Fruit fly (Drosophila melanogaster) whole organism, embryonic: ENCODE results near the gene CG5157.

Experiments used
- Atf6 ChIP-seq: fragments of 200-800 bp; sonication (Bioruptor generic); IDR thresholded peaks from 2 replicates; pipeline ENCODE4 v1.3.6; 2022; ENCODE audit warnings: missing biosample characterization, missing genetic modification characterization
- CG10274 ChIP-seq: fragments of 200-800 bp; sonication (Bioruptor generic); optimal IDR thresholded peaks from 3 replicates; lab custom pipeline; 2017; ENCODE audit warnings: missing biosample characterization, mild to moderate bottlenecking, missing genetic modification characterization
- CG12219 ChIP-seq: fragments of 200-800 bp; sonication (Bioruptor generic); optimal IDR thresholded peaks from 3 replicates; lab custom pipeline; 2018; ENCODE audit warnings: missing biosample characterization, mild to moderate bottlenecking, missing genetic modification characterization
- CG12236 ChIP-seq: fragments of 200-800 bp; sonication (Bioruptor generic); optimal IDR thresholded peaks from 2 replicates; lab custom pipeline; 2016; ENCODE audit warnings: missing biosample characterization, missing genetic modification characterization
- CG13624 ChIP-seq: fragments of 200-800 bp; sonication (Bioruptor generic); optimal IDR thresholded peaks from 2 replicates; lab custom pipeline; 2016; ENCODE audit warnings: missing biosample characterization, missing genetic modification characterization
- CG13775 ChIP-seq: fragments of 200-800 bp; sonication (Bioruptor generic); optimal IDR thresholded peaks from 3 replicates; lab custom pipeline; 2017; ENCODE audit warnings: missing biosample characterization, mild to moderate bottlenecking, missing genetic modification characterization
- CG14441 ChIP-seq: fragments of 200-800 bp; sonication (Bioruptor generic); IDR thresholded peaks from 2 replicates; pipeline ENCODE4 v1.3.6; 2022; ENCODE audit warnings: missing biosample characterization, missing genetic modification characterization
- CG18619 ChIP-seq: fragments of 200-800 bp; sonication (Bioruptor generic); optimal IDR thresholded peaks from 3 replicates; lab custom pipeline; 2017; ENCODE audit warnings: missing biosample characterization, mild to moderate bottlenecking, missing genetic modification characterization
- CG32532 ChIP-seq: fragments of 200-800 bp; sonication (Bioruptor generic); IDR thresholded peaks from 2 replicates; pipeline ENCODE4 v1.3.6; 2022; ENCODE audit warnings: missing biosample characterization, missing genetic modification characterization
- CG32772 ChIP-seq: fragments of 200-800 bp; sonication (Bioruptor generic); IDR thresholded peaks from 2 replicates; pipeline ENCODE4 v1.3.6; 2022; ENCODE audit warnings: missing biosample characterization, missing genetic modification characterization
- CG34224 ChIP-seq: fragments of 200-800 bp; sonication (Bioruptor generic); IDR thresholded peaks from 3 replicates; pipeline ENCODE4 v1.3.6; 2022; ENCODE audit warnings: missing biosample characterization, missing genetic modification characterization; ENCODE audit not compliant: partially characterized antibody
- CG34422 ChIP-seq: fragments of 200-800 bp; sonication (Bioruptor generic); IDR thresholded peaks from 3 replicates; pipeline ENCODE4 v1.3.6; 2022; ENCODE audit warnings: missing biosample characterization, missing genetic modification characterization
- CG4730 ChIP-seq: fragments of 200-800 bp; sonication (Bioruptor generic); IDR thresholded peaks from 2 replicates; pipeline ENCODE4 v1.3.6; 2022; ENCODE audit warnings: missing biosample characterization, missing genetic modification characterization
- CG5180 ChIP-seq: fragments of 200-800 bp; sonication (Bioruptor generic); optimal IDR thresholded peaks from 3 replicates; lab custom pipeline; 2017; ENCODE audit warnings: missing biosample characterization, missing genetic modification characterization, mild to moderate bottlenecking, moderate library complexity, missing genetic modification reagents
- CG5245 ChIP-seq: fragments of 200-800 bp; sonication (Bioruptor generic); optimal IDR thresholded peaks from 3 replicates; lab custom pipeline; 2016; ENCODE audit warnings: missing biosample characterization, missing genetic modification characterization
- CG6689 ChIP-seq: fragments of 200-800 bp; sonication (Bioruptor generic); IDR thresholded peaks from 2 replicates; pipeline ENCODE4 v1.3.6; 2022; ENCODE audit warnings: missing biosample characterization, missing genetic modification characterization
- CG6813 ChIP-seq: fragments of 200-800 bp; sonication (Bioruptor generic); optimal IDR thresholded peaks from 2 replicates; lab custom pipeline; 2017; ENCODE audit warnings: missing biosample characterization, missing genetic modification characterization, mild to moderate bottlenecking, moderate library complexity, missing genetic modification reagents
- CG7372 ChIP-seq: fragments of 200-800 bp; sonication (Bioruptor generic); IDR thresholded peaks from 2 replicates; pipeline ENCODE4 v1.3.6; 2022; ENCODE audit warnings: missing biosample characterization, missing genetic modification characterization
- CG9215 ChIP-seq: fragments of 200-800 bp; sonication (Bioruptor generic); IDR thresholded peaks from 2 replicates; pipeline ENCODE4 v1.3.6; 2022; ENCODE audit warnings: missing biosample characterization, missing genetic modification characterization
- CG9876 ChIP-seq: fragments of 200-800 bp; sonication (Bioruptor generic); optimal IDR thresholded peaks from 2 replicates; lab custom pipeline; 2016; ENCODE audit warnings: missing biosample characterization, missing genetic modification characterization
- CoRest ChIP-seq: fragments of 200-800 bp; sonication (Bioruptor generic); optimal IDR thresholded peaks from 3 replicates; lab custom pipeline; 2018; ENCODE audit warnings: missing biosample characterization, mild to moderate bottlenecking, missing genetic modification characterization, moderate library complexity
- Dad ChIP-seq: fragments of 200-800 bp; sonication (Bioruptor generic); optimal IDR thresholded peaks from 3 replicates; lab custom pipeline; 2016; ENCODE audit warnings: missing biosample characterization, missing genetic modification characterization
- Dll ChIP-seq: fragments of 200-800 bp; sonication (Bioruptor generic); IDR thresholded peaks from 4 replicates; pipeline ENCODE4 v1.3.6; 2022; ENCODE audit warnings: missing biosample characterization, missing genetic modification characterization; ENCODE audit not compliant: partially characterized antibody
- E2f2 ChIP-seq: fragments of 200-800 bp; sonication (Bioruptor generic); IDR thresholded peaks from 2 replicates; pipeline ENCODE4 v1.3.6; 2022; ENCODE audit warnings: missing biosample characterization, missing genetic modification characterization
- HLH3B ChIP-seq: fragments of 200-800 bp; sonication (Bioruptor generic); IDR thresholded peaks from 2 replicates; pipeline ENCODE4 v1.3.6; 2022; ENCODE audit warnings: missing biosample characterization, missing genetic modification characterization
- Hmr ChIP-seq: fragments of 200-800 bp; sonication (Bioruptor generic); optimal IDR thresholded peaks from 3 replicates; lab custom pipeline; 2017; ENCODE audit warnings: mild to moderate bottlenecking, missing biosample characterization, missing genetic modification reagents, missing genetic modification characterization
- Max ChIP-seq: fragments of 200-800 bp; sonication (Bioruptor generic); optimal IDR thresholded peaks from 2 replicates; lab custom pipeline; 2016; ENCODE audit warnings: missing biosample characterization, mild to moderate bottlenecking, missing genetic modification characterization
- NfI ChIP-seq: fragments of 200-800 bp; sonication (Bioruptor generic); optimal IDR thresholded peaks from 3 replicates; lab custom pipeline; 2018; ENCODE audit warnings: missing biosample characterization, mild to moderate bottlenecking, missing genetic modification characterization, moderate library complexity
- Ptx1 ChIP-seq: fragments of 200-800 bp; sonication (Bioruptor generic); IDR thresholded peaks from 2 replicates; pipeline ENCODE4 v1.3.6; 2022; ENCODE audit warnings: missing biosample characterization, missing genetic modification characterization
- Sox102F ChIP-seq: fragments of 200-800 bp; sonication (Bioruptor generic); optimal IDR thresholded peaks from 2 replicates; lab custom pipeline; 2018; ENCODE audit warnings: missing biosample characterization, mild to moderate bottlenecking, missing genetic modification characterization, moderate library complexity
- TFAM ChIP-seq: fragments of 200-800 bp; sonication (Bioruptor generic); optimal IDR thresholded peaks from 2 replicates; lab custom pipeline; 2017; ENCODE audit warnings: missing biosample characterization, missing genetic modification characterization, inconsistent platforms
- Trl ChIP-seq, 3 experiments: fragments of >200 bp in 2 of 3; fragments of 200-800 bp in 1 of 3; sonication (Bioruptor generic) in 1 of 3; optimal IDR thresholded peaks; 2 replicates in 1 of 3; 3 replicates in 2 of 3; lab custom pipeline; 2016 to 2017; ENCODE audit warnings: missing biosample characterization in 1 of 3, missing genetic modification characterization in 1 of 3
- al ChIP-seq: fragments of 200-800 bp; sonication (Bioruptor generic); IDR thresholded peaks from 2 replicates; pipeline ENCODE4 v1.3.6; 2022; ENCODE audit warnings: missing biosample characterization, missing genetic modification characterization
- ap ChIP-seq: fragments of 200-800 bp; sonication (Bioruptor generic); IDR thresholded peaks from 2 replicates; pipeline ENCODE4 v1.3.6; 2022; ENCODE audit warnings: missing biosample characterization, missing genetic modification characterization
- az2 ChIP-seq: fragments of 200-800 bp; sonication (Bioruptor generic); optimal IDR thresholded peaks from 3 replicates; lab custom pipeline; 2016; ENCODE audit warnings: missing biosample characterization, missing genetic modification characterization
- chn ChIP-seq: fragments of 200-800 bp; sonication (Bioruptor generic); optimal IDR thresholded peaks from 2 replicates; lab custom pipeline; 2016; ENCODE audit warnings: missing biosample characterization, missing genetic modification characterization
- corto ChIP-seq: fragments of 200-800 bp; sonication (Bioruptor generic); optimal IDR thresholded peaks from 2 replicates; lab custom pipeline; 2016; ENCODE audit warnings: missing biosample characterization, mild to moderate bottlenecking, missing genetic modification characterization, moderate library complexity
- gce ChIP-seq: fragments of 200-800 bp; sonication (Bioruptor generic); IDR thresholded peaks from 3 replicates; pipeline ENCODE4 v1.3.6; 2022; ENCODE audit warnings: missing biosample characterization, missing genetic modification characterization
- h ChIP-seq: fragments of >200 bp; optimal IDR thresholded peaks from 2 replicates; lab custom pipeline; 2017
- ind ChIP-seq: fragments of 200-800 bp; sonication (Bioruptor generic); optimal IDR thresholded peaks from 3 replicates; lab custom pipeline; 2016; ENCODE audit warnings: missing biosample characterization, missing genetic modification characterization
- kay ChIP-seq: fragments of 200-800 bp; sonication (Bioruptor generic); optimal IDR thresholded peaks from 2 replicates; lab custom pipeline; 2016; ENCODE audit warnings: missing biosample characterization, missing genetic modification characterization
- lbe ChIP-seq: fragments of 200-800 bp; sonication (Bioruptor generic); optimal IDR thresholded peaks from 2 replicates; lab custom pipeline; 2016; ENCODE audit warnings: missing biosample characterization, mild to moderate bottlenecking, missing genetic modification characterization
- nerfin-2 ChIP-seq: fragments of 200-800 bp; sonication (Bioruptor generic); IDR thresholded peaks from 2 replicates; pipeline ENCODE4 v1.3.6; 2022; ENCODE audit warnings: missing biosample characterization, missing genetic modification characterization; ENCODE audit not compliant: partially characterized antibody
- oc ChIP-seq: fragments of 200-800 bp; sonication (Bioruptor generic); optimal IDR thresholded peaks from 2 replicates; lab custom pipeline; 2018; ENCODE audit warnings: missing biosample characterization, mild to moderate bottlenecking, missing genetic modification characterization, moderate library complexity
- p53 ChIP-seq: fragments of 200-800 bp; sonication (Bioruptor generic); optimal IDR thresholded peaks from 2 replicates; lab custom pipeline; 2016; ENCODE audit warnings: missing biosample characterization, missing genetic modification characterization
- ranshi ChIP-seq: fragments of 200-800 bp; sonication (Bioruptor generic); IDR thresholded peaks from 2 replicates; pipeline ENCODE4 v1.3.6; 2022; ENCODE audit warnings: missing biosample characterization, missing genetic modification characterization
- repo ChIP-seq: fragments of 200-800 bp; sonication (Bioruptor generic); optimal IDR thresholded peaks from 2 replicates; lab custom pipeline; 2016; ENCODE audit warnings: missing biosample characterization, missing genetic modification characterization
- salm ChIP-seq: fragments of 200-800 bp; sonication (Bioruptor generic); optimal IDR thresholded peaks from 2 replicates; lab custom pipeline; 2018; ENCODE audit warnings: missing biosample characterization, mild to moderate bottlenecking, missing genetic modification characterization
- stwl ChIP-seq: fragments of 200-800 bp; sonication (Bioruptor generic); optimal IDR thresholded peaks from 3 replicates; lab custom pipeline; 2018; ENCODE audit warnings: missing biosample characterization, mild to moderate bottlenecking, missing genetic modification characterization, moderate library complexity
- tna ChIP-seq: fragments of 200-800 bp; sonication (Bioruptor generic); IDR thresholded peaks from 2 replicates; pipeline ENCODE4 v1.3.6; 2022; ENCODE audit warnings: missing biosample characterization, missing genetic modification characterization; ENCODE audit not compliant: partially characterized antibody
- vfl ChIP-seq: fragments of 200-800 bp; sonication (Bioruptor generic); optimal IDR thresholded peaks from 2 replicates; lab custom pipeline; 2016; ENCODE audit warnings: missing biosample characterization, missing genetic modification characterization

Gene CG5157

DNA sequence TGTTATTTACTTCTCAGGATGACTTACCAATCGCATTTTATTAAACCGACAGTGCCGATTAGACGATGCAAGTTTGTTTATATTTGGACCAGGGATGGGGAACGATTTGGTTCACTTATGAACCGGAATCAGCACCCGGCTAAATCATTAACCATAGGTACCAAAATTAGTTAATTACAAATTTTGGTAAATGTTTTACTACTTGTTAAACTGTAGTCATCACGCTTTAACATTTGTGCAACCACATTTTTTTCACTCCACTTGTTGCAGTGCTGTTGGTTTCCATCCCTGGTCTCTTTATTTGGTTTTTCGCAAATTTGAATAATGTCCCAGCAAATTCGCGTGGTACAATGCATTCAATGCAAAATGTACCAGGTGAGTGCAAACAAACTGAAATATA lies 32.2 kb downstream of the CG5157 start, which contains the start of the genes IntS9 and CG43295 (continued):
- peak; percentile 41 for TF ChIP-seq CG18619
- peak; percentile 84 for TF ChIP-seq Sox102F (GFP tag; lab: Kevin White, UChicago)
- no peak for TF ChIP-seq TFAM
- no peak for TF ChIP-seq nerfin-2 (GFP tag; lab: Robert Waterston, UW)
- TF ChIP-seq salm (tag; lab: Kevin White, UChicago), result no peak
- TF ChIP-seq al (GFP tag; lab: Robert Waterston, UW), result peak; percentile 80
- peak; percentile 79 for TF ChIP-seq vfl
- TF ChIP-seq CG14441, result peak; percentile 89
- TF ChIP-seq stwl (tag; lab: Kevin White, UChicago), result peak; percentile 56
- peak; percentile 69 for TF ChIP-seq corto (GFP tag; lab: Kevin White, UChicago)
- TF ChIP-seq CG7372 (GFP tag; lab: Robert Waterston, UW), result peak; percentile 75; the same call in 1 of the 2 replicates
- TF ChIP-seq Hmr (GFP tag; lab: Kevin White, UChicago), result no peak
- TF ChIP-seq CG34224 (GFP tag; lab: Robert Waterston, UW), result peak; percentile 35; the same call in 1 of the 3 replicates
- TF ChIP-seq chn (GFP tag; lab: Kevin White, UChicago), result peak; percentile 90
- peak; percentile 78 for TF ChIP-seq Max (GFP tag; lab: Kevin White, UChicago)
- peak; percentile 69 for TF ChIP-seq CG9215 (GFP tag; lab: Robert Waterston, UW)
- peak; percentile 86 for TF ChIP-seq HLH3B (GFP tag; lab: Robert Waterston, UW)
- TF ChIP-seq repo (GFP tag; lab: Kevin White, UChicago), result peak; percentile 80
- peak; percentile 88 for TF ChIP-seq CG6689 (GFP tag; lab: Robert Waterston, UW)
- peak; percentile 68 for TF ChIP-seq CG6813 (GFP tag; lab: Kevin White, UChicago)
- peak; percentile 77 for TF ChIP-seq CG13624 (GFP tag; lab: Kevin White, UChicago)
- no peak for TF ChIP-seq p53
- TF ChIP-seq CG12236, result peak; percentile 72
- TF ChIP-seq lbe (GFP tag; lab: Kevin White, UChicago), result peak; percentile 77
- TF ChIP-seq gce (GFP tag; lab: Robert Waterston, UW), result peak; percentile 83
- peak; percentile 92 for TF ChIP-seq CG34422 (GFP tag; lab: Robert Waterston, UW)
- TF ChIP-seq CG32772, result peak; percentile 77
- peak; percentile 68 for TF ChIP-seq CG9876 (GFP tag; lab: Kevin White, UChicago)
- no peak for TF ChIP-seq CoRest
- TF ChIP-seq ind, result peak; percentile 89
- TF ChIP-seq tna (GFP tag; lab: Robert Waterston, UW), result no peak
- TF ChIP-seq CG5245 (GFP tag; lab: Kevin White, UChicago), result peak; percentile 75
- no peak for TF ChIP-seq oc (tag; lab: Kevin White, UChicago)
- TF ChIP-seq CG4730 (GFP tag; lab: Robert Waterston, UW), result peak; percentile 79
- 0 out of 4 replicates have a peak, but pooled peaks have one; percentile 25 for TF ChIP-seq Dll (GFP tag; lab: Robert Waterston, UW)
- TF ChIP-seq CG13775, result peak; percentile 84
- TF ChIP-seq h (lab: Kevin White, UChicago), result no peak
- TF ChIP-seq ranshi (GFP tag; lab: Robert Waterston, UW), result peak; percentile 85
- peak; percentile 77 for TF ChIP-seq E2f2 (GFP tag; lab: Robert Waterston, UW)
- peak; percentile 64 for TF ChIP-seq kay
- TF ChIP-seq az2 (GFP tag; lab: Kevin White, UChicago), result peak; percentile 89
- TF ChIP-seq ap (GFP tag; lab: Robert Waterston, UW), result peak; percentile 79
- peak; percentile 86 for TF ChIP-seq CG32532 (GFP tag; lab: Robert Waterston, UW)
- peak; percentile 82 for TF ChIP-seq Atf6 (GFP tag; lab: Robert Waterston, UW)
- peak; percentile 77 for TF ChIP-seq NfI
- TF ChIP-seq Dad (GFP tag; lab: Kevin White, UChicago), result peak; percentile 76
- TF ChIP-seq CG12219 (GFP tag; lab: Kevin White, UChicago), result peak; percentile 69
- no peak for TF ChIP-seq CG5180 (GFP tag; lab: Kevin White, UChicago)
- peak; percentile 39 for TF ChIP-seq CG10274
- TF ChIP-seq Ptx1, result peak; percentile 88
- TF ChIP-seq Trl (optimal IDR thresholded peaks at IDR 0.05; lab: Kevin White, UChicago), result no peak
- TF ChIP-seq Trl (GFP tag; optimal IDR thresholded peaks at IDR 0.05; lab: Kevin White, UChicago), result peak; percentile 87
